Worm (Caenorhabditis elegans) whole organism, L1 larva: ENCODE data around the gene str-129.

Experiments used
- C04F5.9 ChIP-seq: sonication (generic microtip); optimal IDR thresholded peaks from 2 replicates; lab custom pipeline; 2016; ENCODE audit warnings: missing genetic modification characterization, missing compliant biosample characterization
- C16A3.4 ChIP-seq: fragments of 150-350 bp; optimal IDR thresholded peaks from 2 replicates; lab custom pipeline; 2014; ENCODE audit warnings: missing biosample characterization, missing genetic modification characterization
- C34B4.2 ChIP-seq: sonication (generic microtip); optimal IDR thresholded peaks from 2 replicates; lab custom pipeline; 2017; ENCODE audit warnings: mild to moderate bottlenecking, missing genetic modification characterization, missing compliant biosample characterization
- Y116A8C.19 ChIP-seq: sonication (generic microtip); optimal IDR thresholded peaks from 2 replicates; lab custom pipeline; 2016; ENCODE audit warnings: missing compliant biosample characterization, missing genetic modification characterization, borderline replicate concordance
- aha-1 ChIP-seq: fragments of 150-350 bp; optimal IDR thresholded peaks from 2 replicates; lab custom pipeline; 2014; ENCODE audit warnings: missing biosample characterization, missing genetic modification characterization
- ama-1 ChIP-seq: fragments of 150-350 bp; optimal IDR thresholded peaks from 2 replicates; lab custom pipeline; 2014
- ceh-90 ChIP-seq: sonication (generic microtip); optimal IDR thresholded peaks from 2 replicates; lab custom pipeline; 2016; ENCODE audit warnings: missing genetic modification characterization, missing compliant biosample characterization
- dsc-1 ChIP-seq: sonication (generic microtip); optimal IDR thresholded peaks from 2 replicates; lab custom pipeline; 2016; ENCODE audit warnings: mild to moderate bottlenecking, missing genetic modification characterization, missing compliant biosample characterization
- efl-1 ChIP-seq, 4 experiments: fragments of 150-350 bp; optimal IDR thresholded peaks in 3 of 4; peaks in 1 of 4; 1 replicate in 1 of 4; 2 replicates in 3 of 4; lab custom pipeline; 2014; ENCODE audit warnings: missing biosample characterization in 2 of 4, missing genetic modification characterization in 2 of 4, missing genetic modification reagents in 2 of 4
- egl-13 ChIP-seq: sonication (generic microtip); optimal IDR thresholded peaks from 2 replicates; lab custom pipeline; 2016; ENCODE audit warnings: missing genotype, missing genetic modification reagents, missing genetic modification characterization, missing compliant biosample characterization
- elt-2 ChIP-seq: sonication (generic microtip); optimal IDR thresholded peaks from 2 replicates; lab custom pipeline; 2016; ENCODE audit warnings: missing genetic modification characterization, mild to moderate bottlenecking, inconsistent platforms, missing compliant biosample characterization, missing genetic modification reagents
- fkh-8 ChIP-seq: sonication (generic microtip); optimal IDR thresholded peaks from 2 replicates; lab custom pipeline; 2016; ENCODE audit warnings: mild to moderate bottlenecking, missing genetic modification characterization, missing compliant biosample characterization
- fos-1 ChIP-seq: fragments of 150-350 bp; optimal IDR thresholded peaks from 2 replicates; lab custom pipeline; 2014; ENCODE audit warnings: missing biosample characterization, missing genetic modification characterization
- grh-1 ChIP-seq: fragments of 200-800 bp; sonication (Bioruptor generic); IDR thresholded peaks from 2 replicates; pipeline ENCODE4 v1.3.6; 2022; ENCODE audit warnings: missing genetic modification reagents, missing genetic modification characterization, missing compliant biosample characterization
- hlh-17 ChIP-seq: fragments of 200-800 bp; sonication (Bioruptor generic); optimal IDR thresholded peaks from 2 replicates; lab custom pipeline; 2018; ENCODE audit warnings: missing genetic modification characterization, mild to moderate bottlenecking, missing compliant biosample characterization, moderate library complexity, borderline replicate concordance
- hpl-2 ChIP-seq: fragments of 150-350 bp; optimal IDR thresholded peaks from 2 replicates; lab custom pipeline; 2014; ENCODE audit warnings: missing biosample characterization, missing genetic modification reagents, missing genetic modification characterization
- isw-1 ChIP-seq: fragments of 200-800 bp; sonication (Bioruptor generic); IDR thresholded peaks from 2 replicates; pipeline ENCODE4 v1.3.6; 2022; ENCODE audit warnings: missing genetic modification characterization, missing compliant biosample characterization
- lin-13 ChIP-seq: fragments of 150-350 bp; optimal IDR thresholded peaks from 2 replicates; lab custom pipeline; 2014; ENCODE audit warnings: missing biosample characterization, missing genetic modification reagents, missing genetic modification characterization
- lin-14 ChIP-seq: fragments of 200-800 bp; sonication (Bioruptor generic); optimal IDR thresholded peaks from 2 replicates; lab custom pipeline; 2018; ENCODE audit warnings: mild to moderate bottlenecking, missing genetic modification characterization, moderate library complexity, missing compliant biosample characterization
- lin-15B ChIP-seq: fragments of 150-350 bp; sonication (generic microtip); optimal IDR thresholded peaks from 3 replicates; lab custom pipeline; 2014; ENCODE audit warnings: missing biosample characterization, missing genetic modification characterization
- lsy-2 ChIP-seq, 2 experiments: fragments of 150-350 bp; optimal IDR thresholded peaks; 2 replicates each; lab custom pipeline; 2014; ENCODE audit warnings: missing biosample characterization in 2 of 2, missing genetic modification characterization in 2 of 2
- mdl-1 ChIP-seq, 2 experiments: fragments of 150-350 bp; optimal IDR thresholded peaks; 2 replicates each; lab custom pipeline; 2014 to 2017; ENCODE audit warnings: missing biosample characterization in 2 of 2, missing genetic modification characterization in 2 of 2, inconsistent platforms in 1 of 2
- mef-2 ChIP-seq: fragments of 150-350 bp; optimal IDR thresholded peaks from 2 replicates; lab custom pipeline; 2014; ENCODE audit warnings: missing biosample characterization, missing genetic modification characterization
- mep-1 ChIP-seq: fragments of 150-350 bp; optimal IDR thresholded peaks from 2 replicates; lab custom pipeline; 2014; ENCODE audit warnings: missing biosample characterization, missing genetic modification characterization
- nhr-12 ChIP-seq: sonication (generic microtip); optimal IDR thresholded peaks from 2 replicates; lab custom pipeline; 2017; ENCODE audit warnings: missing biosample characterization, missing genetic modification characterization
- nhr-20 ChIP-seq: sonication (generic microtip); optimal IDR thresholded peaks from 2 replicates; lab custom pipeline; 2016; ENCODE audit warnings: mild to moderate bottlenecking, missing genetic modification characterization, missing compliant biosample characterization
- nhr-28 ChIP-seq: fragments of 150-350 bp; optimal IDR thresholded peaks from 2 replicates; lab custom pipeline; 2014; ENCODE audit warnings: missing biosample characterization, missing genetic modification characterization
- nhr-47 ChIP-seq: sonication (generic microtip); optimal IDR thresholded peaks from 2 replicates; lab custom pipeline; 2016; ENCODE audit warnings: mild to moderate bottlenecking, missing genetic modification characterization, moderate library complexity, missing compliant biosample characterization
- nhr-71 ChIP-seq: sonication (generic microtip); optimal IDR thresholded peaks from 2 replicates; lab custom pipeline; 2016; ENCODE audit warnings: mild to moderate bottlenecking, missing genetic modification characterization, moderate library complexity, missing compliant biosample characterization
- nhr-76 ChIP-seq: sonication (generic microtip); optimal IDR thresholded peaks from 2 replicates; lab custom pipeline; 2017; ENCODE audit warnings: missing biosample characterization, missing genetic modification characterization
- nhr-77 ChIP-seq: fragments of 150-350 bp; optimal IDR thresholded peaks from 2 replicates; lab custom pipeline; 2014; ENCODE audit warnings: missing biosample characterization, missing genetic modification characterization
- pag-3 ChIP-seq: sonication (generic microtip); optimal IDR thresholded peaks from 2 replicates; lab custom pipeline; 2017; ENCODE audit warnings: missing genetic modification characterization, mild to moderate bottlenecking, missing compliant biosample characterization, antibody characterized with exemption, borderline replicate concordance; ENCODE audit not compliant: insufficient read depth
- pax-3 ChIP-seq: fragments of 200-800 bp; sonication (Bioruptor generic); optimal IDR thresholded peaks from 2 replicates; lab custom pipeline; 2018; ENCODE audit warnings: mild to moderate bottlenecking, missing genetic modification characterization, moderate library complexity, missing compliant biosample characterization
- sptf-1 ChIP-seq: fragments of 150-350 bp; optimal IDR thresholded peaks from 2 replicates; lab custom pipeline; 2014; ENCODE audit warnings: missing biosample characterization, missing genetic modification characterization
- sup-37 ChIP-seq: fragments of 200-800 bp; sonication (Bioruptor generic); optimal IDR thresholded peaks from 2 replicates; lab custom pipeline; 2018; ENCODE audit warnings: mild to moderate bottlenecking, missing genetic modification characterization, missing compliant biosample characterization
- tbx-2 ChIP-seq: sonication (generic microtip); optimal IDR thresholded peaks from 2 replicates; lab custom pipeline; 2016; ENCODE audit warnings: missing genetic modification characterization, missing compliant biosample characterization
- tlp-1 ChIP-seq: fragments of 150-350 bp; optimal IDR thresholded peaks from 2 replicates; lab custom pipeline; 2014; ENCODE audit warnings: missing biosample characterization, missing genetic modification characterization
- unc-62 ChIP-seq: fragments of 150-350 bp; optimal IDR thresholded peaks from 2 replicates; lab custom pipeline; 2014; ENCODE audit warnings: missing biosample characterization, missing genetic modification reagents, missing genetic modification characterization
- zag-1 ChIP-seq: fragments of 150-350 bp; optimal IDR thresholded peaks from 2 replicates; lab custom pipeline; 2014; ENCODE audit warnings: missing biosample characterization, missing genetic modification characterization
- zip-4 ChIP-seq: fragments of 200-800 bp; sonication (Bioruptor generic); optimal IDR thresholded peaks from 2 replicates; lab custom pipeline; 2018; ENCODE audit warnings: mild to moderate bottlenecking, missing genetic modification characterization, moderate library complexity, missing compliant biosample characterization
- ztf-11 ChIP-seq, 2 experiments: sonication (generic microtip); optimal IDR thresholded peaks; 2 replicates each; lab custom pipeline; 2016 to 2017; ENCODE audit warnings: missing genetic modification characterization in 2 of 2, missing biosample characterization in 1 of 2, missing compliant biosample characterization in 1 of 2

str-129 gene

DNA sequence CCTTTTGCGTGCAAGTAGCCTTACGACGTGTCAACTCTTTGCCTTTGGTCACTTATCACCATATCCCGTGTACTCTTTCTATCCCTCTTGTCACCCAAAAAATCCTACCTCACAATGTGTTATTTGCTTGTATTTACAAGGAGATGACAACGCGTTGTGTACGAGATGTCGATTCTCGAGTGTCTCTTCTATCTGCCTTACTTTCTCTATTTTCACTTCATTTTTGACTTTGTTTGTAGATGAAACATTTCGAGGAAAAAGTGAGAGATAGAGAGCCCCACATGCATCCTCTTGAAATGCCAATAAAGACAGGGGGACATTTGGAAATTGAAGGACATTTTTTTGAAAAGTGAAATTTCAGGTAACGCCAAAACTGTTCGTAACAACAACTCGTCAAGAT, 18.5 kb upstream of the str-129 start:
- TF ChIP-seq tbx-2 (tag; lab: Kevin White, UChicago) (peak; percentile 34), nhr-77 (tag; lab: Kevin White, UChicago) (peak; percentile 74), Y116A8C.19 (tag; lab: Kevin White, UChicago) (no peak)

DNA sequence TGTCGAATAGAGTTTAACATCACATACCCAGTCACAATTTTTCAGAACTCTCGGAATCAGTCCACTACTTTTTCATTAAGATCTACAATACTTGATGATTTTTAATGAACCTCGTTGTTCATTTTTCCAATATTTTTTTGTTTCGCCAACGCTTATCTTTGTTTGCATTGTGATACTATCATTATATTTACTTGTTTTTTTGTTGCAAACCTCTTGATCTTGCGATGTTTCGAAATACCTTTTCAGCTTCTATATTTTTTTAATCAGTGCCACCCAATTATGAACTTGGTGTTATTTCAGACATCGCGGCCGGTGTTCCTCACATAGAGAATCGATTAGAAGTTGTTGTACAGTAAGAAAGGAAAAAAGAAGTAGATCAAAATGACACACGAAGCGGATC, 16.4 kb upstream of the str-129 start, which contains the start of gene myo-5:
Gene myo-5 (plus strand): TSS at position 301 of the 400 bp plus-strand sequence.
- TF ChIP-seq efl-1 (optimal IDR thresholded peaks at IDR 0.05; lab: Kevin White, UChicago), result no peak
- peak in 1 of 2 experiments; percentile 15 for TF ChIP-seq efl-1 (GFP tag; optimal IDR thresholded peaks at IDR 0.05 in 1 of 2; lab: Kevin White, UChicago)
- no peak for TF ChIP-seq hpl-2 (GFP tag; lab: Kevin White, UChicago)

DNA sequence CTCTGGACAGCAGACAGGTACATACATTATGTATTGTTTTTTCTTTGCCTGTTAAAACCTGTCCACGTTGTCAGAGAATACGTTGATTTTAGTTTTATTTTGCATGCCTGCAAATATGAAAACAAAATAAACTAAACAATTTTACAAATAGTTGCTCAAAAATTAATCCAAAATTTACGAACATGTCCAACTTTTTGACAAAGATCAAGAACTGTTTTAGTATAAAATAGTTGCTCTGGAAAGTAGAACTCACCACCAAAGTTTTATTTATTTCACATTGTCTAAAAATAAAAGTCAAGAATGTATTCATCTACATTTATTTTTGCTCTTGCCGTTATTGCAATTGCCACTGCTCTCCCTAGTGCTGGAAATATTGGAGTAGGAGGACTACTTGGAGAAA, 12.2 kb upstream of the str-129 start, which contains the start of gene srlf-16:
Gene srlf-16 (plus strand): TSS at position 301 of the 400 bp plus-strand sequence.
- TF ChIP-seq tlp-1 (tag; lab: Kevin White, UChicago), result no peak
- no peak for TF ChIP-seq sptf-1 (tag; lab: Kevin White, UChicago)
- no peak for TF ChIP-seq fkh-8
- no peak for TF ChIP-seq nhr-12 (tag; lab: Kevin White, UChicago)
- no peak for TF ChIP-seq nhr-28 (tag; lab: Kevin White, UChicago)
- TF ChIP-seq ama-1, result no peak
- TF ChIP-seq zip-4 (GFP tag; lab: Kevin White, UChicago), result no peak
- no peak for TF ChIP-seq hlh-17 (GFP tag; lab: Kevin White, UChicago)
- TF ChIP-seq fos-1 (tag; lab: Kevin White, UChicago), result no peak
- TF ChIP-seq zag-1 (tag; lab: Kevin White, UChicago), result no peak
- TF ChIP-seq lin-14 (GFP tag; lab: Kevin White, UChicago), result no peak
- TF ChIP-seq nhr-76 (tag; lab: Kevin White, UChicago), result no peak
- no peak for TF ChIP-seq mdl-1 (tag; optimal IDR thresholded peaks at IDR 0.05; lab: Kevin White, UChicago)
- no peak for TF ChIP-seq lin-15B (tag; lab: Kevin White, UChicago)
- no peak for TF ChIP-seq C04F5.9
- no peak for TF ChIP-seq mep-1 (tag; lab: Kevin White, UChicago)
- TF ChIP-seq unc-62 (GFP tag; lab: Kevin White, UChicago), result no peak
- TF ChIP-seq, all 84 proteins: peak for 0

DNA sequence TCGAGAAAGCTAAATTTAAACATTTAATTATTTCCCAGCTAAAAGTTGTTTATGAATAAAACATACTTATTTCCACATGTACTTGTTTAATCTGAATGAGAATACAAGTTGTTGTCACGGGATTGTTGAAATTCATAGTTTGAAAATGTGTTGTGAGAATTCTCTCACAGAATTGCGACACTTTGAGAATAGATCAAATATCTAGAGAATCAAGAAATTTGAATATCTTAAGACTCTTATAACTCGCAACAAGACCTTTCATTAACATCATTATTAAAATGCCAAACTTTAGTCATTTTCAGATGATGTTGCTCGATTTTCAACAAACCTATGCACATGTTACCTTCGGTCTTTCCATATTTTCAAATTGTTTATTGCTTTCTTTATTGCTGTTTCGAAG, 10.7 kb upstream of the str-129 start, which contains the start of gene str-90:
Gene str-90 (plus strand): TSS at position 301 of the 400 bp plus-strand sequence.
- no peak for TF ChIP-seq lsy-2 (tag; optimal IDR thresholded peaks at IDR 0.05; lab: Kevin White, UChicago)
- TF ChIP-seq ceh-90 (tag; lab: Kevin White, UChicago), result no peak
- TF ChIP-seq nhr-47 (tag; lab: Kevin White, UChicago), result no peak
- no peak for TF ChIP-seq elt-2 (tag; lab: Kevin White, UChicago)
- TF ChIP-seq grh-1 (GFP tag; lab: Robert Waterston, UW), result no peak
- no peak for TF ChIP-seq fos-1 (tag; lab: Kevin White, UChicago)
- no peak for TF ChIP-seq pag-3
- no peak for TF ChIP-seq mep-1 (tag; lab: Kevin White, UChicago)
- no peak for TF ChIP-seq aha-1 (tag; lab: Kevin White, UChicago)
- TF ChIP-seq lin-14 (GFP tag; lab: Kevin White, UChicago), result no peak
- TF ChIP-seq unc-62 (GFP tag; lab: Kevin White, UChicago), result no peak
- no peak for TF ChIP-seq ztf-11 (tag; optimal IDR thresholded peaks at IDR 0.05; lab: Kevin White, UChicago)

DNA sequence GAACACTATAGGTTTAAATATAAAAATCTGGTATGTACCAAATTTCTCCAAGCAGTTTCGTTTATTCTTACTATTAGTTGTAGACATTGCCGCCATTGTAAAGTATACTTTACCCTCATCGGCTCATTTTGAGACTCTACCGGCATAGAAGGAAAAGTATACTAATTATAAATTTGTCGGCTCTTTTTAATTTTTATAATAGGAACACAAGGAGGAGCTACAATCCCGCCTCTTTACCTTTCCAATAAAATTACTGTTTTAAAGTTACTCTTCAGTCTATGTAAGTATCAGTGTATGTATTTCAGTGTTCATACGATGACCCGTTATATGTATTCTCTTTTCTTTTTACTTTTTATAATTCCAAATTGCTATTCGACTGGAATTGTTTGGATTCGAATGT, 7.0 kb upstream of the str-129 start, which contains the start of gene sdz-23:
Gene sdz-23 (plus strand): TSS at position 301 of the 400 bp plus-strand sequence.
- no peak for TF ChIP-seq mdl-1 (tag; optimal IDR thresholded peaks at IDR 0.05; lab: Kevin White, UChicago)
- TF ChIP-seq grh-1 (GFP tag; lab: Robert Waterston, UW), result no peak
- no peak for TF ChIP-seq lin-13 (GFP tag; lab: Kevin White, UChicago)
- TF ChIP-seq zag-1 (tag; lab: Kevin White, UChicago), result no peak
- TF ChIP-seq isw-1, result no peak
- TF ChIP-seq nhr-71, result no peak
- TF ChIP-seq C16A3.4 (tag; lab: Kevin White, UChicago), result no peak
- no peak for TF ChIP-seq nhr-76 (tag; lab: Kevin White, UChicago)
- TF ChIP-seq dsc-1, result no peak
- TF ChIP-seq ceh-90 (tag; lab: Kevin White, UChicago), result no peak
- TF ChIP-seq pax-3 (tag; lab: Kevin White, UChicago), result no peak
- no peak for TF ChIP-seq egl-13 (tag; lab: Kevin White, UChicago)
- TF ChIP-seq nhr-28 (tag; lab: Kevin White, UChicago), result no peak
- no peak for TF ChIP-seq mef-2 (tag; lab: Kevin White, UChicago)
- TF ChIP-seq mep-1 (tag; lab: Kevin White, UChicago), result no peak
- no peak for TF ChIP-seq nhr-20 (tag; lab: Kevin White, UChicago)
- TF ChIP-seq C34B4.2 (tag; lab: Kevin White, UChicago), result no peak
- no peak for TF ChIP-seq sup-37 (GFP tag; lab: Kevin White, UChicago)
